Worm (Caenorhabditis elegans) whole organism, young adult: Measurements from ENCODE around the gene tbx-8.

Experiments used
- F23B12.7 ChIP-seq: sonication (generic microtip); optimal IDR thresholded peaks from 2 replicates; lab custom pipeline; 2017; ENCODE audit warnings: missing genetic modification characterization, mild to moderate bottlenecking, missing compliant biosample characterization, antibody characterized with exemption, moderate library complexity; ENCODE audit not compliant: insufficient read depth
- K12H6.12 ChIP-seq: fragments of 200-800 bp; sonication (Bioruptor generic); optimal IDR thresholded peaks from 2 replicates; lab custom pipeline; 2018; ENCODE audit warnings: mild to moderate bottlenecking, missing genetic modification characterization, missing compliant biosample characterization
- dox-1 ChIP-seq: fragments of 200-800 bp; sonication (Bioruptor generic); IDR thresholded peaks from 2 replicates; pipeline ENCODE4 v1.3.6; 2022; ENCODE audit warnings: missing genetic modification reagents, missing genetic modification characterization, missing compliant biosample characterization
- efl-1 ChIP-seq: fragments of 150-350 bp; optimal IDR thresholded peaks from 2 replicates; lab custom pipeline; 2014; ENCODE audit warnings: missing biosample characterization, missing genetic modification reagents, missing genetic modification characterization
- let-607 ChIP-seq, 2 experiments: fragments of 200-800 bp in 1 of 2; sonication (Bioruptor generic) in 1 of 2; sonication (generic microtip) in 1 of 2; optimal IDR thresholded peaks; 2 replicates each; lab custom pipeline; 2016 to 2018; ENCODE audit warnings: mild to moderate bottlenecking in 2 of 2, missing compliant biosample characterization in 2 of 2, missing genetic modification characterization in 2 of 2, moderate library complexity in 2 of 2, missing genotype in 1 of 2
- pha-4 ChIP-seq: fragments of 150-350 bp; sonication (generic microtip); optimal IDR thresholded peaks from 2 replicates; lab custom pipeline; 2014; ENCODE audit warnings: missing biosample characterization, missing genetic modification reagents, missing genetic modification characterization
- rpc-1 ChIP-seq, 2 experiments: fragments of 150-350 bp in 1 of 2; sonication (generic microtip) in 1 of 2; optimal IDR thresholded peaks; 2 replicates each; lab custom pipeline; 2014 to 2018; ENCODE audit warnings: missing biosample characterization in 1 of 2, missing genetic modification characterization in 1 of 2, missing genetic modification reagents in 1 of 2, missing genotype in 1 of 2
- snpc-1.3 ChIP-seq: sonication (generic microtip); optimal IDR thresholded peaks from 2 replicates; lab custom pipeline; 2017; ENCODE audit warnings: missing genetic modification characterization, mild to moderate bottlenecking, missing compliant biosample characterization, antibody characterized with exemption, moderate library complexity, missing genotype, missing genetic modification reagents; ENCODE audit not compliant: insufficient read depth
- snpc-4 ChIP-seq, 5 experiments: fragments of 150-350 bp in 1 of 5; sonication (generic microtip) in 4 of 5; optimal IDR thresholded peaks; 2 replicates each; lab custom pipeline; 2014 to 2018; ENCODE audit warnings: missing genetic modification characterization in 5 of 5, missing biosample characterization in 3 of 5, antibody characterized with exemption in 2 of 5, mild to moderate bottlenecking in 2 of 5, missing compliant biosample characterization in 2 of 5, missing genotype in 2 of 5, moderate library complexity in 2 of 5, missing genetic modification reagents in 1 of 5
- ztf-6 ChIP-seq: fragments of 200-800 bp; sonication (Bioruptor generic); IDR thresholded peaks from 2 replicates; pipeline ENCODE4 v1.3.6; 2022; ENCODE audit warnings: missing genetic modification reagents, missing genetic modification characterization, missing compliant biosample characterization

DNA sequence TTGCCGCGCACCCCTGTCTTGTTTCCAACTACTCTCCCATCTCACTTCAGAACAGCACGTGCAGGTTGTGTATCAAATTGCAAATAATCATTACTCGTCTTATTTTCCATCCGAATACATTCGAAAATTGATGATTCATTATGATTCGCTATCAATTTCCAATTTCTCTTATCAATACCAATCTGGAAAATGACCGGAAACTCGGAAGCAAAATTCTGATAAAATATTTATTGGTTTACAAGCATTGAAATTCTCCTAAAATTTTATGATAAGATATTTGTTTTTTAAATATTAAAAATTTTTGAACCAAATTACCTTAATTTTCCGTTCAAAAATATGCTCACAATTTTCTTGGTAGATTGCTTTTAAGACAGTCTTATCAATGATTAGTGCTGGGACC lies 41.9 kb upstream of the tbx-8 start:
- TF ChIP-seq snpc-4 (GFP tag; optimal IDR thresholded peaks at IDR 0.05; lab: Kevin White, UChicago) (no peak), snpc-4 (tag; optimal IDR thresholded peaks at IDR 0.05; lab: Kevin White, UChicago) (no peak), F23B12.7 (tag; lab: Kevin White, UChicago) (no peak), efl-1 (GFP tag; lab: Kevin White, UChicago) (no peak), pha-4 (tag; lab: Kevin White, UChicago) (no peak), dox-1 (GFP tag; lab: Robert Waterston, UW) (no peak), ztf-6 (GFP tag; lab: Robert Waterston, UW) (no peak), snpc-1.3 (tag; lab: Kevin White, UChicago) (no peak), rpc-1 (optimal IDR thresholded peaks at IDR 0.05; lab: Kevin White, UChicago) (no peak), rpc-1 (tag; optimal IDR thresholded peaks at IDR 0.05; lab: Kevin White, UChicago) (no peak), let-607 (tag; optimal IDR thresholded peaks at IDR 0.05; lab: Kevin White, UChicago) (no peak), K12H6.12 (tag; lab: Kevin White, UChicago) (no peak)
